Worm (Caenorhabditis elegans) whole organism, L1 larva: ENCODE results near the gene T24H10.4.

Experiments
- C16A3.4 ChIP-seq: fragments of 150-350 bp; optimal IDR thresholded peaks from 2 replicates; lab custom pipeline; 2014; ENCODE audit warnings: missing biosample characterization, missing genetic modification characterization
- C34B4.2 ChIP-seq: sonication (generic microtip); optimal IDR thresholded peaks from 2 replicates; lab custom pipeline; 2017; ENCODE audit warnings: mild to moderate bottlenecking, missing genetic modification characterization, missing compliant biosample characterization
- F16B12.6 ChIP-seq: fragments of 150-350 bp; optimal IDR thresholded peaks from 2 replicates; lab custom pipeline; 2014; ENCODE audit warnings: missing biosample characterization, missing genetic modification characterization
- Y116A8C.19 ChIP-seq: sonication (generic microtip); optimal IDR thresholded peaks from 2 replicates; lab custom pipeline; 2016; ENCODE audit warnings: missing compliant biosample characterization, missing genetic modification characterization, borderline replicate concordance
- aly-2 ChIP-seq: fragments of 150-350 bp; optimal IDR thresholded peaks from 2 replicates; lab custom pipeline; 2014; ENCODE audit warnings: missing biosample characterization, missing genetic modification characterization
- ama-1 ChIP-seq: fragments of 150-350 bp; optimal IDR thresholded peaks from 2 replicates; lab custom pipeline; 2014
- ceh-63 ChIP-seq: fragments of 200-800 bp; sonication (Bioruptor generic); optimal IDR thresholded peaks from 2 replicates; lab custom pipeline; 2018; ENCODE audit warnings: mild to moderate bottlenecking, missing genetic modification characterization, missing compliant biosample characterization
- ceh-8 ChIP-seq: fragments of 200-800 bp; sonication (Bioruptor generic); optimal IDR thresholded peaks from 2 replicates; lab custom pipeline; 2018; ENCODE audit warnings: mild to moderate bottlenecking, missing genetic modification characterization, moderate library complexity, missing compliant biosample characterization
- ceh-82 ChIP-seq, 3 experiments: fragments of 150-350 bp in 1 of 3; sonication (generic microtip) in 2 of 3; optimal IDR thresholded peaks; 2 replicates each; lab custom pipeline; 2014 to 2017; ENCODE audit warnings: missing biosample characterization in 3 of 3, missing genetic modification characterization in 3 of 3
- ces-1 ChIP-seq: fragments of 150-350 bp; optimal IDR thresholded peaks from 2 replicates; lab custom pipeline; 2014; ENCODE audit warnings: missing biosample characterization, missing genetic modification reagents, missing genetic modification characterization
- dpl-1 ChIP-seq, 3 experiments: fragments of 150-350 bp in 2 of 3; sonication (generic microtip) in 1 of 3; optimal IDR thresholded peaks; 2 replicates each; lab custom pipeline; 2014 to 2017; ENCODE audit warnings: missing biosample characterization in 3 of 3, missing genetic modification characterization in 3 of 3, missing genetic modification reagents in 3 of 3
- efl-3 ChIP-seq: fragments of 200-800 bp; sonication (Bioruptor generic); optimal IDR thresholded peaks from 2 replicates; lab custom pipeline; 2018; ENCODE audit warnings: mild to moderate bottlenecking, missing genetic modification characterization, missing compliant biosample characterization
- egl-13 ChIP-seq: sonication (generic microtip); optimal IDR thresholded peaks from 2 replicates; lab custom pipeline; 2016; ENCODE audit warnings: missing genotype, missing genetic modification reagents, missing genetic modification characterization, missing compliant biosample characterization
- elt-2 ChIP-seq: sonication (generic microtip); optimal IDR thresholded peaks from 2 replicates; lab custom pipeline; 2016; ENCODE audit warnings: missing genetic modification characterization, mild to moderate bottlenecking, inconsistent platforms, missing compliant biosample characterization, missing genetic modification reagents
- elt-3 ChIP-seq, 6 experiments: fragments of 150-350 bp in 1 of 6; sonication (generic microtip); optimal IDR thresholded peaks; 2 replicates each; lab custom pipeline; 2017 to 2018; ENCODE audit warnings: missing biosample characterization in 6 of 6, missing genetic modification characterization in 6 of 6, inconsistent platforms in 1 of 6
- ets-5 ChIP-seq: fragments of 200-800 bp; sonication (Bioruptor generic); IDR thresholded peaks from 2 replicates; pipeline ENCODE4 v1.3.6; 2022; ENCODE audit warnings: missing genetic modification characterization, missing compliant biosample characterization
- fkh-8 ChIP-seq: sonication (generic microtip); optimal IDR thresholded peaks from 2 replicates; lab custom pipeline; 2016; ENCODE audit warnings: mild to moderate bottlenecking, missing genetic modification characterization, missing compliant biosample characterization
- grh-1 ChIP-seq: fragments of 200-800 bp; sonication (Bioruptor generic); IDR thresholded peaks from 2 replicates; pipeline ENCODE4 v1.3.6; 2022; ENCODE audit warnings: missing genetic modification reagents, missing genetic modification characterization, missing compliant biosample characterization
- hlh-17 ChIP-seq: fragments of 200-800 bp; sonication (Bioruptor generic); optimal IDR thresholded peaks from 2 replicates; lab custom pipeline; 2018; ENCODE audit warnings: missing genetic modification characterization, mild to moderate bottlenecking, missing compliant biosample characterization, moderate library complexity, borderline replicate concordance
- hlh-4 ChIP-seq: sonication (generic microtip); optimal IDR thresholded peaks from 2 replicates; lab custom pipeline; 2016; ENCODE audit warnings: mild to moderate bottlenecking, missing genetic modification characterization, missing compliant biosample characterization
- hpl-2 ChIP-seq: fragments of 150-350 bp; optimal IDR thresholded peaks from 2 replicates; lab custom pipeline; 2014; ENCODE audit warnings: missing biosample characterization, missing genetic modification reagents, missing genetic modification characterization
- irx-1 ChIP-seq: sonication (generic microtip); optimal IDR thresholded peaks from 2 replicates; lab custom pipeline; 2016; ENCODE audit warnings: missing genetic modification characterization, missing compliant biosample characterization
- isw-1 ChIP-seq: fragments of 200-800 bp; sonication (Bioruptor generic); IDR thresholded peaks from 2 replicates; pipeline ENCODE4 v1.3.6; 2022; ENCODE audit warnings: missing genetic modification characterization, missing compliant biosample characterization
- lin-13 ChIP-seq: fragments of 150-350 bp; optimal IDR thresholded peaks from 2 replicates; lab custom pipeline; 2014; ENCODE audit warnings: missing biosample characterization, missing genetic modification reagents, missing genetic modification characterization
- lin-14 ChIP-seq: fragments of 200-800 bp; sonication (Bioruptor generic); optimal IDR thresholded peaks from 2 replicates; lab custom pipeline; 2018; ENCODE audit warnings: mild to moderate bottlenecking, missing genetic modification characterization, moderate library complexity, missing compliant biosample characterization
- lin-15B ChIP-seq: fragments of 150-350 bp; sonication (generic microtip); optimal IDR thresholded peaks from 3 replicates; lab custom pipeline; 2014; ENCODE audit warnings: missing biosample characterization, missing genetic modification characterization
- lin-35 ChIP-seq, 2 experiments: fragments of 150-350 bp; optimal IDR thresholded peaks; 2 replicates each; lab custom pipeline; 2014; ENCODE audit warnings: missing biosample characterization in 2 of 2, missing genetic modification characterization in 2 of 2, missing genetic modification reagents in 2 of 2
- lir-3 ChIP-seq: sonication (generic microtip); optimal IDR thresholded peaks from 2 replicates; lab custom pipeline; 2016; ENCODE audit warnings: mild to moderate bottlenecking, missing genetic modification characterization, moderate library complexity, missing compliant biosample characterization; ENCODE audit not compliant: poor library complexity
- mab-9 ChIP-seq: fragments of 200-800 bp; sonication (Bioruptor generic); IDR thresholded peaks from 2 replicates; pipeline ENCODE4 v1.3.6; 2022; ENCODE audit warnings: missing genetic modification reagents, missing genetic modification characterization, missing compliant biosample characterization
- mdl-1 ChIP-seq, 2 experiments: fragments of 150-350 bp; optimal IDR thresholded peaks; 2 replicates each; lab custom pipeline; 2014 to 2017; ENCODE audit warnings: missing biosample characterization in 2 of 2, missing genetic modification characterization in 2 of 2, inconsistent platforms in 1 of 2
- mep-1 ChIP-seq: fragments of 150-350 bp; optimal IDR thresholded peaks from 2 replicates; lab custom pipeline; 2014; ENCODE audit warnings: missing biosample characterization, missing genetic modification characterization
- nhr-11 ChIP-seq: fragments of 150-350 bp; optimal IDR thresholded peaks from 2 replicates; lab custom pipeline; 2014; ENCODE audit warnings: missing biosample characterization, missing genetic modification characterization
- nhr-12 ChIP-seq: sonication (generic microtip); optimal IDR thresholded peaks from 2 replicates; lab custom pipeline; 2017; ENCODE audit warnings: missing biosample characterization, missing genetic modification characterization
- nhr-19 ChIP-seq: fragments of 200-800 bp; sonication (Bioruptor generic); conservative IDR thresholded peaks from 2 replicates; pipeline ENCODE4 v1.3.6; 2022; ENCODE audit warnings: missing genetic modification characterization, missing compliant biosample characterization
- nhr-71 ChIP-seq: sonication (generic microtip); optimal IDR thresholded peaks from 2 replicates; lab custom pipeline; 2016; ENCODE audit warnings: mild to moderate bottlenecking, missing genetic modification characterization, moderate library complexity, missing compliant biosample characterization
- nhr-76 ChIP-seq: sonication (generic microtip); optimal IDR thresholded peaks from 2 replicates; lab custom pipeline; 2017; ENCODE audit warnings: missing biosample characterization, missing genetic modification characterization
- nhr-77 ChIP-seq: fragments of 150-350 bp; optimal IDR thresholded peaks from 2 replicates; lab custom pipeline; 2014; ENCODE audit warnings: missing biosample characterization, missing genetic modification characterization
- nhr-85 ChIP-seq: sonication (generic microtip); peaks from one replicate; lab custom pipeline; 2016; ENCODE audit warnings: missing genetic modification characterization, inconsistent platforms, missing compliant biosample characterization
- nhr-90 ChIP-seq: sonication (generic microtip); optimal IDR thresholded peaks from 2 replicates; lab custom pipeline; 2016; ENCODE audit warnings: mild to moderate bottlenecking, missing genetic modification characterization, missing compliant biosample characterization; ENCODE audit not compliant: poor library complexity
- pax-3 ChIP-seq: fragments of 200-800 bp; sonication (Bioruptor generic); optimal IDR thresholded peaks from 2 replicates; lab custom pipeline; 2018; ENCODE audit warnings: mild to moderate bottlenecking, missing genetic modification characterization, moderate library complexity, missing compliant biosample characterization
- rnt-1 ChIP-seq: sonication (generic microtip); optimal IDR thresholded peaks from 2 replicates; lab custom pipeline; 2016; ENCODE audit warnings: mild to moderate bottlenecking, missing genetic modification characterization, moderate library complexity, missing compliant biosample characterization
- snpc-4 ChIP-seq: fragments of 150-350 bp; optimal IDR thresholded peaks from 2 replicates; lab custom pipeline; 2014; ENCODE audit warnings: missing biosample characterization, missing genetic modification characterization
- snu-23 ChIP-seq: sonication (generic microtip); optimal IDR thresholded peaks from 2 replicates; lab custom pipeline; 2016; ENCODE audit warnings: missing genetic modification characterization, missing compliant biosample characterization
- sup-37 ChIP-seq: fragments of 200-800 bp; sonication (Bioruptor generic); optimal IDR thresholded peaks from 2 replicates; lab custom pipeline; 2018; ENCODE audit warnings: mild to moderate bottlenecking, missing genetic modification characterization, missing compliant biosample characterization
- tbx-2 ChIP-seq: sonication (generic microtip); optimal IDR thresholded peaks from 2 replicates; lab custom pipeline; 2016; ENCODE audit warnings: missing genetic modification characterization, missing compliant biosample characterization
- unc-130 ChIP-seq: fragments of 150-350 bp; optimal IDR thresholded peaks from 2 replicates; lab custom pipeline; 2017; ENCODE audit warnings: missing biosample characterization, missing genetic modification characterization, inconsistent platforms
- unc-98 ChIP-seq: fragments of 200-800 bp; sonication (Bioruptor generic); IDR thresholded peaks from 2 replicates; pipeline ENCODE4 v1.3.6; 2022; ENCODE audit warnings: missing genetic modification characterization, missing compliant biosample characterization
- xbp-1 ChIP-seq: sonication (generic microtip); optimal IDR thresholded peaks from 2 replicates; lab custom pipeline; 2016; ENCODE audit warnings: missing genetic modification characterization, missing compliant biosample characterization
- zag-1 ChIP-seq: fragments of 150-350 bp; optimal IDR thresholded peaks from 2 replicates; lab custom pipeline; 2014; ENCODE audit warnings: missing biosample characterization, missing genetic modification characterization
- zip-4 ChIP-seq: fragments of 200-800 bp; sonication (Bioruptor generic); optimal IDR thresholded peaks from 2 replicates; lab custom pipeline; 2018; ENCODE audit warnings: mild to moderate bottlenecking, missing genetic modification characterization, moderate library complexity, missing compliant biosample characterization
- ztf-11 ChIP-seq, 2 experiments: sonication (generic microtip); optimal IDR thresholded peaks; 2 replicates each; lab custom pipeline; 2016 to 2017; ENCODE audit warnings: missing genetic modification characterization in 2 of 2, missing biosample characterization in 1 of 2, missing compliant biosample characterization in 1 of 2
- ztf-4 ChIP-seq: fragments of 150-350 bp; optimal IDR thresholded peaks from 2 replicates; lab custom pipeline; 2014; ENCODE audit warnings: missing biosample characterization, missing genetic modification characterization

Gene T24H10.4

DNA sequence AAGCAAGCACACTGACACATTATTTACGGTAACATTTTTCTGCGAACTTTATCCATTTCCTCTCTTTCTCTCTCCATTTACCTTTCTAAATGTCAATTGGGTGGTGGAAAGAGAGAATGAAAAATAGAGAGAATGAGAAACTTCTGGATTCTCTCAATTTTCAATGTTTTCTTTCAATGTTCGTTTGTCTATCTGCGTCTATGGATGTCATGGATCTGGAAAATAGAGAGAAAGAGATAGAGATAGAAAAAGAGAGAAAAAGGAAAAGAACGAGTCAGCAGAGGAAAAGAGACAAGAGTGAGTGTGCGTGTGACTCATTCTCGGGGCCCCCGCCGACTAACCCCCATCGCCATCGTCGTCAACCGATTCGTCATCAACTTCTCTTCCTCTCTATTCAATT is 3.5 kb downstream of the T24H10.4 start, which contains the start of gene jun-1 (continued):
- TF ChIP-seq ets-5 (GFP tag; lab: Robert Waterston, UW) (no peak), zag-1 (no peak), snpc-4 (peak; percentile 70), ztf-4 (tag; lab: Kevin White, UChicago) (peak; percentile 68), lin-35 (GFP tag; optimal IDR thresholded peaks at IDR 0.05; lab: Kevin White, UChicago) (peak; percentile 77 to 78), isw-1 (GFP tag; lab: Robert Waterston, UW) (peak; percentile 75), nhr-77 (tag; lab: Kevin White, UChicago) (peak; percentile 96), hpl-2 (GFP tag; lab: Kevin White, UChicago) (peak; percentile 37), nhr-12 (no peak), nhr-76 (tag; lab: Kevin White, UChicago) (no peak), mdl-1 (tag; optimal IDR thresholded peaks at IDR 0.05; lab: Kevin White, UChicago) (peak in 1 of 2 experiments; percentile 69), ama-1 (lab: Kevin White, UChicago) (no peak), rnt-1 (tag; lab: Kevin White, UChicago) (peak; percentile 65), fkh-8 (peak; percentile 88), lin-13 (GFP tag; lab: Kevin White, UChicago) (peak; percentile 77), efl-3 (GFP tag; lab: Kevin White, UChicago) (no peak), C16A3.4 (tag; lab: Kevin White, UChicago) (peak; percentile 78), lin-14 (GFP tag; lab: Kevin White, UChicago) (peak; percentile 97), aly-2 (peak; percentile 71), mep-1 (peak; percentile 93), ceh-8 (GFP tag; lab: Kevin White, UChicago) (no peak), C34B4.2 (tag; lab: Kevin White, UChicago) (no peak), Y116A8C.19 (no peak), hlh-4 (tag; lab: Kevin White, UChicago) (no peak), lin-15B (tag; lab: Kevin White, UChicago) (peak; percentile 37), xbp-1 (tag; lab: Kevin White, UChicago) (peak; percentile 65), grh-1 (GFP tag; lab: Robert Waterston, UW) (peak; percentile 83), dpl-1 (GFP tag; optimal IDR thresholded peaks at IDR 0.05; lab: Kevin White, UChicago) (peak; percentile 63 to 69 (median 66)), ceh-82 (tag; optimal IDR thresholded peaks at IDR 0.05; lab: Kevin White, UChicago) (peak; percentile 58 to 84 (median 61)), nhr-90 (tag; lab: Kevin White, UChicago) (peak; percentile 80), ceh-63 (GFP tag; lab: Kevin White, UChicago) (no peak), mab-9 (GFP tag; lab: Robert Waterston, UW) (0 out of 2 replicates have a peak, but pooled peaks have one; percentile 42), ztf-11 (tag; optimal IDR thresholded peaks at IDR 0.05; lab: Kevin White, UChicago) (no peak), pax-3 (peak; percentile 48), elt-3 (tag; optimal IDR thresholded peaks at IDR 0.05; lab: Kevin White, UChicago) (peak in 3 of 6 experiments; percentile 48 to 93 (median 87)), F16B12.6 (tag; lab: Kevin White, UChicago) (no peak), egl-13 (peak; percentile 14), lir-3 (tag; lab: Kevin White, UChicago) (peak; percentile 60), nhr-11 (tag; lab: Kevin White, UChicago) (peak; percentile 75), irx-1 (tag; lab: Kevin White, UChicago) (peak; percentile 74), sup-37 (GFP tag; lab: Kevin White, UChicago) (peak; percentile 28), zip-4 (GFP tag; lab: Kevin White, UChicago) (peak; percentile 24)
- TF ChIP-seq, all 84 proteins: peak for 52

DNA sequence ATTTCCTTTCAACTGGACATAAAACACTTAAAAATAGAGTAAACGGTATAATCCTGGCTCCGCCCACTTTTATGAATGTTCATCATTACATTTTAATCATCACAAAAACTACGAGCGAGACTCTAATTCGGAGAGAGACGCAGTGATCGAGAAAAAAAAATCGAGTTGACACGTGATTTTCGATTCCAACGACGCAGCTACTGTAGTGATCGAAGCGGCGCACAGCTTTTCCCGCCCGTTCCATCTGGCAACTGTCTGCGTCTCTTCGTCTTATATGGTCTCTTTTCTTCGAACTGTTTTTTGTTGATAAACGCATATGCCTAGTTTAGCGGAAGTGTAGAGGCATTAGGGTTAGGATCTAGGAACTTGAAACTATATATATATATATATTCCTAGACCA is 4.4 kb downstream of the T24H10.4 start:
- TF ChIP-seq unc-130 (peak; percentile 3), nhr-85 (tag; lab: Kevin White, UChicago) (peak; percentile 61), snu-23 (peak; percentile 8), hlh-17 (GFP tag; lab: Kevin White, UChicago) (no peak), tbx-2 (tag; lab: Kevin White, UChicago) (peak; percentile 5), elt-2 (tag; lab: Kevin White, UChicago) (peak; percentile 23), mdl-1 (tag; optimal IDR thresholded peaks at IDR 0.05; lab: Kevin White, UChicago) (peak in 1 of 2 experiments; percentile 9), lin-14 (GFP tag; lab: Kevin White, UChicago) (peak; percentile 45), ces-1 (GFP tag; lab: Kevin White, UChicago) (no peak), nhr-19 (GFP tag; lab: Robert Waterston, UW) (no peak), grh-1 (GFP tag; lab: Robert Waterston, UW) (no peak), dpl-1 (GFP tag; optimal IDR thresholded peaks at IDR 0.05; lab: Kevin White, UChicago) (peak in 2 of 3 experiments; percentile 2 to 10), unc-98 (GFP tag; lab: Robert Waterston, UW) (no peak), ztf-4 (tag; lab: Kevin White, UChicago) (peak; percentile 9), nhr-71 (tag; lab: Kevin White, UChicago) (peak; percentile 19)
